Worm (Caenorhabditis elegans): ENCODE measurements around the gene txt-5.

ce11 chrV:7826362-7826761 is 10.6 kb downstream of the txt-5 start:
- TF ChIP-seq unc-62 (GFP tag; optimal IDR thresholded peaks at IDR 0.05 in 1 of 2) (no peak), unc-62 (tag; optimal IDR thresholded peaks at IDR 0.05) (no peak), dve-1 (tag; optimal IDR thresholded peaks at IDR 0.05; ENCODE audit: insufficient read depth) (no peak), egl-27 (tag; optimal IDR thresholded peaks at IDR 0.05) (no peak)
